Worm (Caenorhabditis elegans): ENCODE results near the gene C06C3.3.

ce11 chrII:9333714-9334113 lies 38.6 kb downstream of the C06C3.3 start, which contains the start of gene scp-1:
- TF ChIP-seq lin-13 (GFP tag; optimal IDR thresholded peaks at IDR 0.05) (no peak), T26A8.4 (GFP tag; IDR thresholded peaks at IDR 0.05) (no peak), mep-1 (tag; optimal IDR thresholded peaks at IDR 0.05) (no peak), unc-62 (GFP tag; optimal IDR thresholded peaks at IDR 0.05 in 1 of 2) (no peak), unc-62 (tag; optimal IDR thresholded peaks at IDR 0.05) (no peak), nhr-111 (GFP tag; optimal IDR thresholded peaks at IDR 0.05) (no peak), nhr-77 (tag; optimal IDR thresholded peaks at IDR 0.05) (no peak), ceh-20 (GFP tag; IDR thresholded peaks at IDR 0.05) (no peak), nhr-41 (GFP tag; IDR thresholded peaks at IDR 0.05) (no peak), egl-27 (tag; optimal IDR thresholded peaks at IDR 0.05) (no peak), lin-39 (tag; optimal IDR thresholded peaks at IDR 0.05) (no peak)
